Fruit fly (Drosophila melanogaster) whole organism, prepupa: ENCODE data around the gene CG4565.

Source experiments
- CG10669 ChIP-seq: fragments of 200-800 bp; sonication (Bioruptor generic); optimal IDR thresholded peaks from 3 replicates; lab custom pipeline; 2018; ENCODE audit warnings: missing biosample characterization, mild to moderate bottlenecking, missing genetic modification characterization, moderate library complexity
- CG11294 ChIP-seq: fragments of 200-800 bp; sonication (Bioruptor generic); IDR thresholded peaks from 2 replicates; pipeline ENCODE4 v1.3.6; 2022; ENCODE audit warnings: missing biosample characterization, missing genetic modification characterization
- CG11762 ChIP-seq: fragments of 200-800 bp; sonication (Bioruptor generic); optimal IDR thresholded peaks from 3 replicates; lab custom pipeline; 2016; ENCODE audit warnings: missing biosample characterization, missing genetic modification characterization; ENCODE audit not compliant: insufficient read depth
- CG11902 ChIP-seq: fragments of 200-800 bp; sonication (Bioruptor generic); optimal IDR thresholded peaks from 3 replicates; lab custom pipeline; 2016; ENCODE audit warnings: missing biosample characterization, missing genetic modification characterization
- CG15336 ChIP-seq: fragments of 200-800 bp; sonication (Bioruptor generic); IDR thresholded peaks from 2 replicates; pipeline ENCODE4 v1.3.6; 2022; ENCODE audit warnings: missing biosample characterization, missing genetic modification characterization
- CG1621 ChIP-seq: fragments of 200-800 bp; sonication (Bioruptor generic); optimal IDR thresholded peaks from 3 replicates; lab custom pipeline; 2018; ENCODE audit warnings: missing biosample characterization, mild to moderate bottlenecking, missing genetic modification characterization
- CG31627 ChIP-seq: fragments of 200-800 bp; sonication (Bioruptor generic); optimal IDR thresholded peaks from 3 replicates; lab custom pipeline; 2016; ENCODE audit warnings: missing biosample characterization, missing genetic modification characterization
- CG34406 ChIP-seq: fragments of 200-800 bp; sonication (Bioruptor generic); optimal IDR thresholded peaks from 3 replicates; lab custom pipeline; 2016; ENCODE audit warnings: missing biosample characterization, missing genetic modification characterization
- CG3919 ChIP-seq: fragments of 200-800 bp; sonication (Bioruptor generic); optimal IDR thresholded peaks from 3 replicates; lab custom pipeline; 2016; ENCODE audit warnings: missing biosample characterization, missing genetic modification characterization
- CG6163 ChIP-seq: fragments of 200-800 bp; sonication (Bioruptor generic); IDR thresholded peaks from 3 replicates; pipeline ENCODE4 v1.3.6; 2022; ENCODE audit warnings: missing biosample characterization, missing genetic modification characterization
- CG6276 ChIP-seq: fragments of 200-800 bp; sonication (Bioruptor generic); optimal IDR thresholded peaks from 2 replicates; lab custom pipeline; 2017; ENCODE audit warnings: missing biosample characterization, mild to moderate bottlenecking, missing genetic modification characterization
- CG8632 ChIP-seq: fragments of 200-800 bp; sonication (Bioruptor generic); optimal IDR thresholded peaks from 3 replicates; lab custom pipeline; 2016; ENCODE audit warnings: missing biosample characterization, missing genetic modification characterization
- Eip75B ChIP-seq: fragments of 200-800 bp; sonication (Bioruptor generic); optimal IDR thresholded peaks from 3 replicates; lab custom pipeline; 2016; ENCODE audit warnings: missing biosample characterization, missing genetic modification characterization
- Eip93F ChIP-seq: fragments of 200-800 bp; sonication (Bioruptor generic); optimal IDR thresholded peaks from 2 replicates; lab custom pipeline; 2016; ENCODE audit warnings: missing biosample characterization, mild to moderate bottlenecking, missing genetic modification characterization
- Hr39 ChIP-seq: fragments of 200-800 bp; sonication (Bioruptor generic); optimal IDR thresholded peaks from 2 replicates; lab custom pipeline; 2016; ENCODE audit warnings: missing biosample characterization, missing genetic modification characterization
- OdsH ChIP-seq: fragments of 200-800 bp; sonication (Bioruptor generic); optimal IDR thresholded peaks from 3 replicates; lab custom pipeline; 2016; ENCODE audit warnings: missing biosample characterization, missing genetic modification characterization
- Smox ChIP-seq: fragments of 200-800 bp; sonication (Bioruptor generic); optimal IDR thresholded peaks from 3 replicates; lab custom pipeline; 2016; ENCODE audit warnings: missing biosample characterization, missing genetic modification characterization
- Sox102F ChIP-seq: fragments of 200-800 bp; sonication (Bioruptor generic); optimal IDR thresholded peaks from 2 replicates; lab custom pipeline; 2016; ENCODE audit warnings: missing biosample characterization, mild to moderate bottlenecking, missing genetic modification characterization
- Sox14 ChIP-seq: fragments of 200-800 bp; sonication (Bioruptor generic); optimal IDR thresholded peaks from 3 replicates; lab custom pipeline; 2016; ENCODE audit warnings: missing biosample characterization, missing genetic modification characterization
- achi ChIP-seq: fragments of 200-800 bp; sonication (Bioruptor generic); optimal IDR thresholded peaks from 3 replicates; lab custom pipeline; 2016; ENCODE audit warnings: missing biosample characterization, missing genetic modification characterization
- esn ChIP-seq: fragments of 200-800 bp; sonication (Bioruptor generic); optimal IDR thresholded peaks from 2 replicates; lab custom pipeline; 2016; ENCODE audit warnings: missing biosample characterization, mild to moderate bottlenecking, missing genetic modification characterization, moderate library complexity
- fd59A ChIP-seq: fragments of 200-800 bp; sonication (Bioruptor generic); optimal IDR thresholded peaks from 2 replicates; lab custom pipeline; 2017; ENCODE audit warnings: missing biosample characterization, mild to moderate bottlenecking, missing genetic modification characterization, missing genetic modification reagents
- fkh ChIP-seq: fragments of 200-800 bp; sonication (Bioruptor generic); optimal IDR thresholded peaks from 3 replicates; lab custom pipeline; 2017; ENCODE audit warnings: missing biosample characterization, mild to moderate bottlenecking, missing genetic modification characterization, moderate library complexity
- lz ChIP-seq: fragments of 200-800 bp; sonication (Bioruptor generic); optimal IDR thresholded peaks from 3 replicates; lab custom pipeline; 2016; ENCODE audit warnings: missing biosample characterization, missing genetic modification characterization
- net ChIP-seq: fragments of 200-800 bp; sonication (Bioruptor generic); optimal IDR thresholded peaks from 3 replicates; lab custom pipeline; 2016; ENCODE audit warnings: missing biosample characterization, missing genetic modification characterization
- pdm3 ChIP-seq: fragments of 200-800 bp; sonication (Bioruptor generic); optimal IDR thresholded peaks from 3 replicates; lab custom pipeline; 2016; ENCODE audit warnings: missing biosample characterization, missing genetic modification characterization
- spab ChIP-seq: fragments of 200-800 bp; sonication (Bioruptor generic); optimal IDR thresholded peaks from 2 replicates; lab custom pipeline; 2017; ENCODE audit warnings: missing biosample characterization, mild to moderate bottlenecking, missing genetic modification characterization, missing genetic modification reagents
- ss ChIP-seq, 2 experiments: fragments of 200-800 bp; sonication (Bioruptor generic); optimal IDR thresholded peaks; 2 replicates in 1 of 2; 3 replicates in 1 of 2; lab custom pipeline; 2017 to 2018; ENCODE audit warnings: mild to moderate bottlenecking in 2 of 2, missing biosample characterization in 2 of 2, missing genetic modification characterization in 2 of 2, moderate library complexity in 1 of 2
- svp ChIP-seq: fragments of 200-800 bp; sonication (Bioruptor generic); peaks from one replicate; lab custom pipeline; 2016; ENCODE audit warnings: missing biosample characterization, missing genetic modification characterization
- topi ChIP-seq: fragments of 200-800 bp; sonication (Bioruptor generic); optimal IDR thresholded peaks from 3 replicates; lab custom pipeline; 2016; ENCODE audit warnings: missing biosample characterization, missing genetic modification characterization

The CG4565 gene

dm6 chr3R:10888633-10889519, 36.4 kb downstream of the CG4565 start (continued):
- TF ChIP-seq CG6276 (GFP tag; lab: Kevin White, UChicago): peak; percentile 77
- TF ChIP-seq net (GFP tag; lab: Kevin White, UChicago): peak; percentile 52
- peak; percentile 47 for TF ChIP-seq CG10669 (GFP tag; lab: Kevin White, UChicago)
- peak; percentile 57 for TF ChIP-seq CG15336 (GFP tag; lab: Robert Waterston, UW)
- peak; percentile 21 for TF ChIP-seq lz (GFP tag; lab: Kevin White, UChicago)
- peak; percentile 9 for TF ChIP-seq Smox (GFP tag; lab: Kevin White, UChicago)
- peak; percentile 97 to 98 for TF ChIP-seq ss (GFP tag; optimal IDR thresholded peaks at IDR 0.05; lab: Kevin White, UChicago)
- TF ChIP-seq CG1621 (tag; lab: Kevin White, UChicago): peak; percentile 63
- TF ChIP-seq Sox102F (GFP tag; lab: Kevin White, UChicago): peak; percentile 14
- peak; percentile 19 for TF ChIP-seq Hr39
- no peak for TF ChIP-seq CG8632
- TF ChIP-seq fd59A (GFP tag; lab: Kevin White, UChicago): no peak
- TF ChIP-seq pdm3 (GFP tag; lab: Kevin White, UChicago): peak; percentile 17
- no peak for TF ChIP-seq Eip93F (GFP tag; lab: Kevin White, UChicago)
- TF ChIP-seq CG34406 (GFP tag; lab: Kevin White, UChicago): no peak
- peak; percentile 80 for TF ChIP-seq CG6163 (GFP tag; lab: Robert Waterston, UW)
- peak; percentile 62 for TF ChIP-seq CG11762 (GFP tag; lab: Kevin White, UChicago)
- TF ChIP-seq CG3919 (GFP tag; lab: Kevin White, UChicago): peak; percentile 38
- peak; percentile 81 for TF ChIP-seq spab (GFP tag; lab: Kevin White, UChicago)
- TF ChIP-seq OdsH (GFP tag; lab: Kevin White, UChicago): peak; percentile 25
- peak; percentile 50 for TF ChIP-seq Eip75B (GFP tag; lab: Kevin White, UChicago)
- no peak for TF ChIP-seq fkh

dm6 chr3R:10889520-10889887, 37.0 kb downstream of the CG4565 start, which contains the start of gene Ak3:
TSS of gene Ak3 (minus strand) at chr3R:10889588.
- TF ChIP-seq Sox14 (no peak), achi (GFP tag; lab: Kevin White, UChicago) (no peak), svp (GFP tag; lab: Kevin White, UChicago) (no peak), CG34406 (GFP tag; lab: Kevin White, UChicago) (no peak), CG11294 (GFP tag; lab: Robert Waterston, UW) (no peak)
- TF ChIP-seq, all 60 proteins: peak for 0

- no peak for TF ChIP-seq topi (GFP tag; lab: Kevin White, UChicago)
- TF ChIP-seq CG31627 (GFP tag; lab: Kevin White, UChicago): peak; percentile 15
- TF ChIP-seq CG11902: no peak
- TF ChIP-seq esn (GFP tag; lab: Kevin White, UChicago): no peak
These were observed 40.8 kb downstream of the CG4565 start, which contains the start of gene CG6621 for dm6 chr3R:10893327-10893726. TSS of gene CG6621 (minus strand) at chr3R:10893531.
